Fruit fly (Drosophila melanogaster) whole organism, embryonic: ENCODE measurements around the gene cbt.
A peak's percentile ranks its signal among the peaks of the same experiment; 100 is the strongest.

ENCODE experiments used
- CG10543 ChIP-seq: fragments of 200-800 bp; sonication (Bioruptor generic); optimal IDR thresholded peaks from 3 replicates; lab custom pipeline; 2017; ENCODE audit warnings: missing biosample characterization, mild to moderate bottlenecking, missing genetic modification characterization, moderate library complexity
- CG11456 ChIP-seq: fragments of 200-800 bp; sonication (Bioruptor generic); IDR thresholded peaks from 3 replicates; pipeline ENCODE4 v1.3.6; 2022; ENCODE audit warnings: missing biosample characterization, missing genetic modification characterization
- CG12155 ChIP-seq: fragments of 200-800 bp; sonication (Bioruptor generic); optimal IDR thresholded peaks from 3 replicates; lab custom pipeline; 2016; ENCODE audit warnings: missing biosample characterization, missing genetic modification characterization
- CG13287 ChIP-seq: fragments of 200-800 bp; sonication (Bioruptor generic); IDR thresholded peaks from 2 replicates; pipeline ENCODE4 v1.3.6; 2022; ENCODE audit warnings: missing biosample characterization, missing genetic modification characterization; ENCODE audit not compliant: partially characterized antibody
- CG15514 ChIP-seq: fragments of 200-800 bp; sonication (Bioruptor generic); optimal IDR thresholded peaks from 3 replicates; lab custom pipeline; 2017; ENCODE audit warnings: missing biosample characterization, missing genetic modification characterization, mild to moderate bottlenecking, moderate library complexity, missing genetic modification reagents
- CG16779 ChIP-seq: fragments of 200-800 bp; sonication (Bioruptor generic); IDR thresholded peaks from 2 replicates; pipeline ENCODE4 v1.3.6; 2022; ENCODE audit warnings: missing biosample characterization, missing genetic modification characterization
- CG17361 ChIP-seq: fragments of 200-800 bp; sonication (Bioruptor generic); IDR thresholded peaks from 3 replicates; pipeline ENCODE4 v1.3.6; 2022; ENCODE audit warnings: missing biosample characterization, missing genetic modification characterization
- CG17912 ChIP-seq: fragments of 200-800 bp; sonication (Bioruptor generic); optimal IDR thresholded peaks from 2 replicates; lab custom pipeline; 2018; ENCODE audit warnings: missing biosample characterization, mild to moderate bottlenecking, missing genetic modification characterization
- CG18619 ChIP-seq: fragments of 200-800 bp; sonication (Bioruptor generic); optimal IDR thresholded peaks from 3 replicates; lab custom pipeline; 2017; ENCODE audit warnings: missing biosample characterization, mild to moderate bottlenecking, missing genetic modification characterization
- CG2199 ChIP-seq: fragments of 200-800 bp; sonication (Bioruptor generic); IDR thresholded peaks from 3 replicates; pipeline ENCODE4 v1.3.6; 2022; ENCODE audit warnings: missing biosample characterization, missing genetic modification characterization
- CG2889 ChIP-seq: fragments of 200-800 bp; sonication (Bioruptor generic); IDR thresholded peaks from 3 replicates; pipeline ENCODE4 v1.3.6; 2022; ENCODE audit warnings: missing biosample characterization, missing genetic modification characterization
- CG32772 ChIP-seq: fragments of 200-800 bp; sonication (Bioruptor generic); IDR thresholded peaks from 2 replicates; pipeline ENCODE4 v1.3.6; 2022; ENCODE audit warnings: missing biosample characterization, missing genetic modification characterization
- CG3838 ChIP-seq: fragments of 200-800 bp; sonication (Bioruptor generic); optimal IDR thresholded peaks from 3 replicates; lab custom pipeline; 2016; ENCODE audit warnings: missing biosample characterization, missing genetic modification characterization
- CG4360 ChIP-seq: fragments of 200-800 bp; sonication (Bioruptor generic); IDR thresholded peaks from 2 replicates; pipeline ENCODE4 v1.3.6; 2022; ENCODE audit warnings: missing biosample characterization, missing genetic modification characterization
- CG4730 ChIP-seq: fragments of 200-800 bp; sonication (Bioruptor generic); IDR thresholded peaks from 2 replicates; pipeline ENCODE4 v1.3.6; 2022; ENCODE audit warnings: missing biosample characterization, missing genetic modification characterization
- CG5180 ChIP-seq: fragments of 200-800 bp; sonication (Bioruptor generic); optimal IDR thresholded peaks from 3 replicates; lab custom pipeline; 2017; ENCODE audit warnings: missing biosample characterization, missing genetic modification characterization, mild to moderate bottlenecking, moderate library complexity, missing genetic modification reagents
- CG6791 ChIP-seq: fragments of 200-800 bp; sonication (Bioruptor generic); IDR thresholded peaks from 3 replicates; pipeline ENCODE4 v1.3.6; 2022; ENCODE audit warnings: missing biosample characterization, missing genetic modification characterization; ENCODE audit not compliant: partially characterized antibody
- CG8281 ChIP-seq: fragments of 200-800 bp; sonication (Bioruptor generic); optimal IDR thresholded peaks from 2 replicates; lab custom pipeline; 2018; ENCODE audit warnings: missing biosample characterization, mild to moderate bottlenecking, missing genetic modification characterization, moderate library complexity
- CG8290 ChIP-seq, 3 experiments: fragments of 200-800 bp; sonication (Bioruptor generic); optimal IDR thresholded peaks; 2 replicates each; lab custom pipeline; 2016 to 2019; ENCODE audit warnings: missing biosample characterization in 3 of 3, missing genetic modification characterization in 3 of 3, mild to moderate bottlenecking in 2 of 3, moderate library complexity in 1 of 3
- CG8359 ChIP-seq: fragments of 200-800 bp; sonication (Bioruptor generic); optimal IDR thresholded peaks from 2 replicates; lab custom pipeline; 2017; ENCODE audit warnings: missing biosample characterization, mild to moderate bottlenecking, missing genetic modification characterization, borderline replicate concordance
- CTCF ChIP-seq: fragments of 200-800 bp; sonication (Bioruptor generic); optimal IDR thresholded peaks from 2 replicates; lab custom pipeline; 2017; ENCODE audit warnings: missing biosample characterization, mild to moderate bottlenecking, missing genetic modification characterization, moderate library complexity
- D19A ChIP-seq: fragments of 200-800 bp; optimal IDR thresholded peaks from 3 replicates; lab custom pipeline; 2019; ENCODE audit warnings: missing biosample characterization, mild to moderate bottlenecking, missing genetic modification characterization, moderate library complexity
- Dip2 ChIP-seq: fragments of 200-800 bp; sonication (Bioruptor generic); IDR thresholded peaks from 2 replicates; pipeline ENCODE4 v1.3.6; 2022; ENCODE audit warnings: missing biosample characterization, missing genetic modification characterization
- Ets65A ChIP-seq: fragments of 200-800 bp; sonication (Bioruptor generic); peaks from one replicate; lab custom pipeline; 2016; ENCODE audit warnings: missing biosample characterization, missing genetic modification characterization
- Hey ChIP-seq: fragments of 200-800 bp; sonication (Bioruptor generic); optimal IDR thresholded peaks from 3 replicates; lab custom pipeline; 2018; ENCODE audit warnings: missing biosample characterization, mild to moderate bottlenecking, missing genetic modification characterization
- Jarid2 ChIP-seq: fragments of 200-800 bp; sonication (Bioruptor generic); optimal IDR thresholded peaks from 3 replicates; lab custom pipeline; 2017; ENCODE audit warnings: mild to moderate bottlenecking, missing biosample characterization, missing genetic modification reagents, missing genetic modification characterization
- Med ChIP-seq: fragments of 200-800 bp; sonication (Bioruptor generic); peaks from one replicate; lab custom pipeline; 2016; ENCODE audit warnings: missing biosample characterization, missing genetic modification characterization, mild to moderate bottlenecking, inconsistent platforms, moderate library complexity
- Ssrp ChIP-seq: fragments of 200-800 bp; sonication (Bioruptor generic); optimal IDR thresholded peaks from 2 replicates; lab custom pipeline; 2018; ENCODE audit warnings: missing biosample characterization, mild to moderate bottlenecking, missing genetic modification characterization, moderate library complexity
- Taf1 ChIP-seq: fragments of 200-800 bp; sonication (Bioruptor generic); IDR thresholded peaks from 2 replicates; pipeline ENCODE4 v1.3.6; 2022; ENCODE audit warnings: missing biosample characterization, missing genetic modification characterization
- Trl ChIP-seq, 3 experiments: fragments of >200 bp in 2 of 3; fragments of 200-800 bp in 1 of 3; sonication (Bioruptor generic) in 1 of 3; optimal IDR thresholded peaks; 2 replicates in 1 of 3; 3 replicates in 2 of 3; lab custom pipeline; 2016 to 2017; ENCODE audit warnings: missing biosample characterization in 1 of 3, missing genetic modification characterization in 1 of 3
- az2 ChIP-seq: fragments of 200-800 bp; sonication (Bioruptor generic); optimal IDR thresholded peaks from 3 replicates; lab custom pipeline; 2016; ENCODE audit warnings: missing biosample characterization, missing genetic modification characterization
- caup ChIP-seq: fragments of 200-800 bp; sonication (Bioruptor generic); optimal IDR thresholded peaks from 3 replicates; lab custom pipeline; 2017; ENCODE audit warnings: missing biosample characterization, mild to moderate bottlenecking, missing genetic modification characterization, moderate library complexity; ENCODE audit not compliant: severe bottlenecking
- chif ChIP-seq, 2 experiments: fragments of 200-800 bp; sonication (Bioruptor generic); optimal IDR thresholded peaks; 3 replicates each; lab custom pipeline; 2016; ENCODE audit warnings: missing biosample characterization in 2 of 2, missing genetic modification characterization in 2 of 2
- grn ChIP-seq: fragments of 200-800 bp; sonication (Bioruptor generic); optimal IDR thresholded peaks from 3 replicates; lab custom pipeline; 2017; ENCODE audit warnings: missing biosample characterization, missing genetic modification characterization
- ham ChIP-seq: fragments of 200-800 bp; sonication (Bioruptor generic); IDR thresholded peaks from 2 replicates; pipeline ENCODE4 v1.3.6; 2022; ENCODE audit warnings: missing biosample characterization, missing genetic modification characterization
- kni ChIP-seq: fragments of 200-800 bp; sonication (Bioruptor generic); optimal IDR thresholded peaks from 3 replicates; lab custom pipeline; 2017; ENCODE audit warnings: mild to moderate bottlenecking, missing biosample characterization, missing genetic modification reagents, missing genetic modification characterization
- luna ChIP-seq: fragments of 200-800 bp; sonication (Bioruptor generic); optimal IDR thresholded peaks from 2 replicates; lab custom pipeline; 2016; ENCODE audit warnings: missing biosample characterization, missing genetic modification characterization
- nau ChIP-seq: fragments of 200-800 bp; sonication (Bioruptor generic); optimal IDR thresholded peaks from 3 replicates; lab custom pipeline; 2017; ENCODE audit warnings: missing biosample characterization, mild to moderate bottlenecking, missing genetic modification characterization, missing genetic modification reagents
- nerfin-2 ChIP-seq: fragments of 200-800 bp; sonication (Bioruptor generic); IDR thresholded peaks from 2 replicates; pipeline ENCODE4 v1.3.6; 2022; ENCODE audit warnings: missing biosample characterization, missing genetic modification characterization; ENCODE audit not compliant: partially characterized antibody
- oc ChIP-seq: fragments of 200-800 bp; sonication (Bioruptor generic); optimal IDR thresholded peaks from 2 replicates; lab custom pipeline; 2018; ENCODE audit warnings: missing biosample characterization, mild to moderate bottlenecking, missing genetic modification characterization, moderate library complexity
- pita ChIP-seq: fragments of 200-800 bp; sonication (Bioruptor generic); optimal IDR thresholded peaks from 2 replicates; lab custom pipeline; 2017; ENCODE audit warnings: missing biosample characterization, mild to moderate bottlenecking, missing genetic modification characterization
- ro ChIP-seq: fragments of 200-800 bp; sonication (Bioruptor generic); IDR thresholded peaks from 2 replicates; pipeline ENCODE4 v1.3.6; 2022; ENCODE audit warnings: missing biosample characterization, missing genetic modification characterization
- sc ChIP-seq, 3 experiments: fragments of >200 bp in 2 of 3; fragments of 200-800 bp in 1 of 3; sonication (Bioruptor generic) in 1 of 3; optimal IDR thresholded peaks; 2 replicates in 2 of 3; 3 replicates in 1 of 3; lab custom pipeline; 2017; ENCODE audit warnings: mild to moderate bottlenecking in 1 of 3, missing biosample characterization in 1 of 3, missing genetic modification characterization in 1 of 3, missing genetic modification reagents in 1 of 3
- sisA ChIP-seq: fragments of 200-800 bp; sonication (Bioruptor generic); IDR thresholded peaks from 2 replicates; pipeline ENCODE4 v1.3.6; 2022; ENCODE audit warnings: missing biosample characterization, missing genetic modification characterization
- stwl ChIP-seq: fragments of 200-800 bp; sonication (Bioruptor generic); optimal IDR thresholded peaks from 3 replicates; lab custom pipeline; 2018; ENCODE audit warnings: missing biosample characterization, mild to moderate bottlenecking, missing genetic modification characterization, moderate library complexity
- trem ChIP-seq: fragments of 200-800 bp; optimal IDR thresholded peaks from 3 replicates; lab custom pipeline; 2019; ENCODE audit warnings: missing biosample characterization, mild to moderate bottlenecking, missing genetic modification characterization, moderate library complexity
- zfh1 ChIP-seq: fragments of 200-800 bp; sonication (Bioruptor generic); IDR thresholded peaks from 3 replicates; pipeline ENCODE4 v1.3.6; 2022; ENCODE audit warnings: missing biosample characterization, missing genetic modification characterization

Gene cbt

DNA sequence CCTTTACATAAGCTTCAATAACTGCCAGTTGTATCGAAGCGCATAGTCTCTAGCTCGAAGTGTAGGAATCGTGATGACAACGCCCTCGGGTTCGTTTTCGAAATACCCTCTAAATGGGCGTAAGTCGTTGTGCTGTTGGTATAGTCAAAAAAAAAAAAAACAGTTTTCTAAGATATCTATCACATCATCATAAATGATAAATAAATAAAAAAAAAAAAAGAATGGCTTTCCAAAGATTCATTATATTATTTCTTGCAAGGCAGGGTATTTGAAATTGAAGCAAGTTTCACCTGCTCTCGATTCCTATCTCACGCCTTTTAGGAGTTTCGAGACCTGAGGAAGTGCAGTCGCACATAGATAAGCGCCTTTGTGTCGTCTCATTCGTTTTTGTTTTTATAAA, 13.8 kb upstream of the cbt start (continued):
- TF ChIP-seq sc (optimal IDR thresholded peaks at IDR 0.05; lab: Kevin White, UChicago) (no peak), sc (GFP tag; optimal IDR thresholded peaks at IDR 0.05; lab: Kevin White, UChicago) (no peak), sisA (GFP tag; lab: Robert Waterston, UW) (peak; percentile 72), ham (GFP tag; lab: Robert Waterston, UW) (no peak), Trl (optimal IDR thresholded peaks at IDR 0.05; lab: Kevin White, UChicago) (no peak), Trl (GFP tag; optimal IDR thresholded peaks at IDR 0.05; lab: Kevin White, UChicago) (peak; percentile 13), Ssrp (tag; lab: Kevin White, UChicago) (peak; percentile 37), CG4730 (GFP tag; lab: Robert Waterston, UW) (no peak), CG5180 (GFP tag; lab: Kevin White, UChicago) (no peak)

DNA sequence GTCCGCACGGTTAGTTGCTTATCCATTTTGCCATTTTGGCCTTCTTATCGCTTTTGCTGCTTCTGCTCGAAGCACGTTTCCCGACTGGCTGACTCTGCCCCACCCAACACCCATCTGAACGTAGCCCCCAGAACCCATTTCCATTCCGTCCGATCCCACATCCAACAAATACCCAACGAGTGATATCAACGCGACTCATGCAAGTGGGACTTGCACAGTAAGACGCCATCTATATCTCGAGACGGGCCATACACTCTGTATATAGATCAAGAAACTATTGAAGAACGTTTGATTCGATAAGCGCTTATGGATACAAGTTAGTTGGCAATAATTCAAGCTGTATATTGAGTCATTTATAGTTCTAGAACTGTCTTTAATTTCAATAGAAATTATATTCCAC, 12.7 kb upstream of the cbt start:
- TF ChIP-seq CG16779 (GFP tag; lab: Robert Waterston, UW): 0 out of 2 replicates have a peak, but pooled peaks have one; percentile 33
- 0 out of 2 replicates have a peak, but pooled peaks have one; percentile 29 for TF ChIP-seq CG4360 (GFP tag; lab: Robert Waterston, UW)
- no peak for TF ChIP-seq CG11456 (GFP tag; lab: Robert Waterston, UW)
- TF ChIP-seq luna (GFP tag; lab: Kevin White, UChicago): no peak
- TF ChIP-seq CG2199 (GFP tag; lab: Robert Waterston, UW): peak; percentile 79; the same call in 2 of the 3 replicates
- TF ChIP-seq CG15514 (GFP tag; lab: Kevin White, UChicago): no peak
- peak; percentile 25 for TF ChIP-seq D19A
- TF ChIP-seq stwl (tag; lab: Kevin White, UChicago): peak; percentile 68
- TF ChIP-seq CG12155 (GFP tag; lab: Kevin White, UChicago): peak; percentile 28
- TF ChIP-seq CG8359 (GFP tag; lab: Kevin White, UChicago): peak; percentile 62
- TF ChIP-seq chif (GFP tag; optimal IDR thresholded peaks at IDR 0.05; lab: Kevin White, UChicago): peak in 1 of 2 experiments; percentile 4
- no peak for TF ChIP-seq grn (GFP tag; lab: Kevin White, UChicago)
- TF ChIP-seq CG17912 (GFP tag; lab: Kevin White, UChicago): no peak
- peak; percentile 80 for TF ChIP-seq Ets65A (GFP tag; lab: Kevin White, UChicago)
- TF ChIP-seq CG8290 (GFP tag; optimal IDR thresholded peaks at IDR 0.05; lab: Kevin White, UChicago): peak; percentile 48
- TF ChIP-seq CG8290 (tag; optimal IDR thresholded peaks at IDR 0.05; lab: Kevin White, UChicago): peak in 1 of 2 experiments; percentile 8
- no peak for TF ChIP-seq CG2889
- peak; percentile 53; the same call in 1 of the 3 replicates for TF ChIP-seq CG6791 (GFP tag; lab: Robert Waterston, UW)
- TF ChIP-seq Taf1 (GFP tag; lab: Robert Waterston, UW): no peak
- TF ChIP-seq CG5180 (GFP tag; lab: Kevin White, UChicago): peak; percentile 78
- TF ChIP-seq Hey (tag; lab: Kevin White, UChicago): no peak
- no peak for TF ChIP-seq oc (tag; lab: Kevin White, UChicago)
- TF ChIP-seq Dip2 (GFP tag; lab: Robert Waterston, UW): peak; percentile 87
- TF ChIP-seq pita: no peak
- peak; percentile 42 for TF ChIP-seq CG8281 (tag; lab: Kevin White, UChicago)
- TF ChIP-seq CG13287 (GFP tag; lab: Robert Waterston, UW): no peak
- TF ChIP-seq nau (GFP tag; lab: Kevin White, UChicago): no peak
- TF ChIP-seq zfh1 (GFP tag; lab: Robert Waterston, UW): 0 out of 3 replicates have a peak, but pooled peaks have one; percentile 5
- TF ChIP-seq caup (GFP tag; lab: Kevin White, UChicago): no peak
- TF ChIP-seq CG3838: no peak
- TF ChIP-seq az2 (GFP tag; lab: Kevin White, UChicago): no peak
- 0 out of 3 replicates have a peak, but pooled peaks have one; percentile 21 for TF ChIP-seq CG17361
- TF ChIP-seq kni (GFP tag; lab: Kevin White, UChicago): peak; percentile 82
- TF ChIP-seq Med (GFP tag; lab: Kevin White, UChicago): peak; percentile 57
- peak; percentile 27 for TF ChIP-seq trem (tag; lab: Kevin White, UChicago)
- TF ChIP-seq CG10543: no peak
- peak; percentile 92 for TF ChIP-seq CTCF
- no peak for TF ChIP-seq CG32772
- TF ChIP-seq nerfin-2 (GFP tag; lab: Robert Waterston, UW): no peak
- TF ChIP-seq Jarid2: no peak
- TF ChIP-seq CG18619: no peak
- TF ChIP-seq ro (GFP tag; lab: Robert Waterston, UW): no peak
